Worm (Caenorhabditis elegans): ENCODE results near the gene F14D7.18.

ce11 chrV:14256813-14257212 is 33.7 kb downstream of the F14D7.18 start, which contains the start of gene sre-8:
- TF ChIP-seq tbx-8 (GFP tag; optimal IDR thresholded peaks at IDR 0.05) (no peak), unc-62 (GFP tag; optimal IDR thresholded peaks at IDR 0.05) (no peak), mep-1 (tag; optimal IDR thresholded peaks at IDR 0.05) (no peak), unc-120 (tag; optimal IDR thresholded peaks at IDR 0.05; ENCODE audit: poor library complexity, severe bottlenecking) (no peak), mab-5 (tag; optimal IDR thresholded peaks at IDR 0.05) (no peak), nhr-237 (tag; optimal IDR thresholded peaks at IDR 0.05) (no peak), blmp-1 (tag; optimal IDR thresholded peaks at IDR 0.05) (no peak), ham-2 (GFP tag; optimal IDR thresholded peaks at IDR 0.05) (no peak)

Data from whole organism, mixed stage, embryonic.